Worm (Caenorhabditis elegans) whole organism, L4 larva: Measurements from ENCODE around the gene F55D10.4.

Source experiments
- F10B5.3 ChIP-seq: sonication (generic microtip); optimal IDR thresholded peaks from 2 replicates; lab custom pipeline; 2016; ENCODE audit warnings: mild to moderate bottlenecking, missing genetic modification characterization, missing compliant biosample characterization
- F49E8.2 ChIP-seq: sonication (generic microtip); optimal IDR thresholded peaks from 2 replicates; lab custom pipeline; 2016; ENCODE audit warnings: missing compliant biosample characterization, mild to moderate bottlenecking, missing genetic modification characterization, borderline replicate concordance
- T26A8.4 ChIP-seq: fragments of 200-800 bp; sonication (Bioruptor generic); IDR thresholded peaks from 2 replicates; pipeline ENCODE4 v1.3.6; 2022; ENCODE audit warnings: missing genetic modification characterization, missing compliant biosample characterization
- ZK546.5 ChIP-seq, 2 experiments: sonication (generic microtip); optimal IDR thresholded peaks; 2 replicates each; lab custom pipeline; 2017; ENCODE audit warnings: missing biosample characterization in 2 of 2, missing genetic modification characterization in 2 of 2
- aha-1 ChIP-seq: fragments of 150-350 bp; peaks from one replicate; lab custom pipeline; 2014; ENCODE audit warnings: missing biosample characterization, missing genetic modification characterization
- arid-1 ChIP-seq: fragments of 200-800 bp; sonication (Bioruptor generic); conservative IDR thresholded peaks from 2 replicates; pipeline ENCODE4 v1.3.6; 2022; ENCODE audit warnings: missing genetic modification reagents, missing genetic modification characterization, missing compliant biosample characterization
- attf-4 ChIP-seq: sonication (generic microtip); optimal IDR thresholded peaks from 3 replicates; lab custom pipeline; 2017; ENCODE audit warnings: missing biosample characterization, missing genetic modification characterization
- ceh-20 ChIP-seq: fragments of 200-800 bp; sonication (Bioruptor generic); IDR thresholded peaks from 2 replicates; pipeline ENCODE4 v1.3.6; 2022; ENCODE audit warnings: missing genetic modification reagents, missing genetic modification characterization, missing compliant biosample characterization
- ceh-62 ChIP-seq: sonication (generic microtip); optimal IDR thresholded peaks from 2 replicates; lab custom pipeline; 2017; ENCODE audit warnings: missing biosample characterization, missing genetic modification characterization
- ces-1 ChIP-seq: fragments of 150-350 bp; sonication (generic microtip); optimal IDR thresholded peaks from 4 replicates; lab custom pipeline; 2014; ENCODE audit warnings: missing biosample characterization, missing genetic modification reagents, missing genetic modification characterization
- cey-2 ChIP-seq: sonication (generic microtip); optimal IDR thresholded peaks from 3 replicates; lab custom pipeline; 2017; ENCODE audit warnings: missing genetic modification characterization, mild to moderate bottlenecking, missing compliant biosample characterization, antibody characterized with exemption, borderline replicate concordance; ENCODE audit not compliant: insufficient read depth
- ctbp-1 ChIP-seq: fragments of 200-800 bp; sonication (Bioruptor generic); IDR thresholded peaks from 2 replicates; pipeline ENCODE4 v1.3.6; 2022; ENCODE audit warnings: missing genetic modification reagents, missing genetic modification characterization, missing compliant biosample characterization
- daf-12 ChIP-seq: fragments of 150-350 bp; optimal IDR thresholded peaks from 2 replicates; lab custom pipeline; 2014; ENCODE audit warnings: missing biosample characterization, missing genetic modification reagents, missing genetic modification characterization
- daf-16 ChIP-seq, 3 experiments: sonication (generic microtip); optimal IDR thresholded peaks; 2 replicates each; lab custom pipeline; 2016 to 2017; ENCODE audit warnings: missing genetic modification characterization in 3 of 3, missing genetic modification reagents in 3 of 3, mild to moderate bottlenecking in 2 of 3, missing compliant biosample characterization in 2 of 3, missing biosample characterization in 1 of 3, moderate library complexity in 1 of 3
- dmd-6 ChIP-seq: fragments of 200-800 bp; sonication (Bioruptor generic); IDR thresholded peaks from 2 replicates; pipeline ENCODE4 v1.3.6; 2022; ENCODE audit warnings: missing genetic modification reagents, missing genetic modification characterization, missing compliant biosample characterization
- dpl-1 ChIP-seq: fragments of 150-350 bp; optimal IDR thresholded peaks from 2 replicates; lab custom pipeline; 2014; ENCODE audit warnings: missing biosample characterization, missing genetic modification reagents, missing genetic modification characterization
- egl-27 ChIP-seq: sonication (generic microtip); optimal IDR thresholded peaks from 3 replicates; lab custom pipeline; 2017; ENCODE audit warnings: missing biosample characterization, missing genetic modification reagents, missing genetic modification characterization
- egl-43 ChIP-seq: fragments of 200-800 bp; sonication (Bioruptor generic); IDR thresholded peaks from 2 replicates; pipeline ENCODE4 v1.3.6; 2022; ENCODE audit warnings: missing genetic modification reagents, missing genetic modification characterization, missing compliant biosample characterization
- gei-8 ChIP-seq: fragments of 200-800 bp; sonication (Bioruptor generic); optimal IDR thresholded peaks from 2 replicates; lab custom pipeline; 2018; ENCODE audit warnings: mild to moderate bottlenecking, missing genetic modification characterization, missing compliant biosample characterization
- hlh-11 ChIP-seq: fragments of 200-800 bp; sonication (Bioruptor generic); optimal IDR thresholded peaks from 2 replicates; lab custom pipeline; 2018; ENCODE audit warnings: mild to moderate bottlenecking, missing genetic modification characterization, missing compliant biosample characterization
- hmg-1.1 ChIP-seq: fragments of 200-800 bp; sonication (Bioruptor generic); IDR thresholded peaks from 2 replicates; pipeline ENCODE4 v1.3.6; 2022; ENCODE audit warnings: missing genetic modification reagents, missing genetic modification characterization, missing compliant biosample characterization
- lim-7 ChIP-seq: fragments of 200-800 bp; sonication (Bioruptor generic); IDR thresholded peaks from 2 replicates; pipeline ENCODE4 v1.3.6; 2022; ENCODE audit warnings: missing genetic modification characterization, missing compliant biosample characterization
- lin-13 ChIP-seq: fragments of 150-350 bp; optimal IDR thresholded peaks from 2 replicates; lab custom pipeline; 2014; ENCODE audit warnings: missing biosample characterization, missing genetic modification reagents, missing genetic modification characterization
- lin-29 ChIP-seq: fragments of 200-800 bp; sonication (Bioruptor generic); IDR thresholded peaks from 2 replicates; pipeline ENCODE4 v1.3.6; 2022; ENCODE audit warnings: missing genetic modification reagents, missing genetic modification characterization, missing compliant biosample characterization
- lin-38 ChIP-seq: fragments of 200-800 bp; sonication (Bioruptor generic); IDR thresholded peaks from 2 replicates; pipeline ENCODE4 v1.3.6; 2022; ENCODE audit warnings: missing genetic modification reagents, missing genetic modification characterization, missing compliant biosample characterization
- lsy-2 ChIP-seq, 2 experiments: fragments of 150-350 bp in 1 of 2; sonication (generic microtip) in 1 of 2; optimal IDR thresholded peaks; 2 replicates each; lab custom pipeline; 2014 to 2017; ENCODE audit warnings: missing biosample characterization in 2 of 2, missing genetic modification characterization in 2 of 2
- madf-9 ChIP-seq: fragments of 200-800 bp; sonication (Bioruptor generic); conservative IDR thresholded peaks from 2 replicates; pipeline ENCODE4 v1.3.6; 2022; ENCODE audit warnings: missing genetic modification reagents, missing genetic modification characterization, missing compliant biosample characterization
- mdl-1 ChIP-seq, 2 experiments: fragments of 150-350 bp in 1 of 2; sonication (generic microtip) in 1 of 2; optimal IDR thresholded peaks; 2 replicates each; lab custom pipeline; 2014 to 2017; ENCODE audit warnings: missing biosample characterization in 2 of 2, missing genetic modification characterization in 2 of 2
- mdt-29 ChIP-seq: fragments of 200-800 bp; sonication (Bioruptor generic); IDR thresholded peaks from 2 replicates; pipeline ENCODE4 v1.3.6; 2022; ENCODE audit warnings: missing genetic modification reagents, missing genetic modification characterization, missing compliant biosample characterization
- mep-1 ChIP-seq: fragments of 150-350 bp; sonication (generic microtip); optimal IDR thresholded peaks from 3 replicates; lab custom pipeline; 2014; ENCODE audit warnings: missing biosample characterization, missing genetic modification characterization
- mes-2 ChIP-seq: sonication (generic microtip); optimal IDR thresholded peaks from 2 replicates; lab custom pipeline; 2016; ENCODE audit warnings: missing genotype, mild to moderate bottlenecking, missing genetic modification characterization, missing compliant biosample characterization; ENCODE audit not compliant: poor library complexity, severe bottlenecking
- mxl-3 ChIP-seq: fragments of 200-800 bp; sonication (Bioruptor generic); optimal IDR thresholded peaks from 2 replicates; lab custom pipeline; 2018; ENCODE audit warnings: mild to moderate bottlenecking, missing genetic modification characterization, missing compliant biosample characterization
- nhr-10 ChIP-seq: fragments of 150-350 bp; optimal IDR thresholded peaks from 2 replicates; lab custom pipeline; 2014; ENCODE audit warnings: missing biosample characterization, missing genetic modification characterization
- nhr-11 ChIP-seq: fragments of 150-350 bp; optimal IDR thresholded peaks from 2 replicates; lab custom pipeline; 2014; ENCODE audit warnings: missing biosample characterization, missing genetic modification characterization
- nhr-25 ChIP-seq: sonication (generic microtip); optimal IDR thresholded peaks from 2 replicates; lab custom pipeline; 2017; ENCODE audit warnings: missing genetic modification characterization, mild to moderate bottlenecking, missing compliant biosample characterization, antibody characterized with exemption, moderate library complexity, borderline replicate concordance; ENCODE audit not compliant: insufficient read depth
- nhr-28 ChIP-seq: fragments of 150-350 bp; optimal IDR thresholded peaks from 2 replicates; lab custom pipeline; 2014; ENCODE audit warnings: missing biosample characterization, missing genetic modification characterization
- nhr-41 ChIP-seq: fragments of 200-800 bp; sonication (Bioruptor generic); IDR thresholded peaks from 2 replicates; pipeline ENCODE4 v1.3.6; 2022; ENCODE audit warnings: missing genetic modification reagents, missing genetic modification characterization, missing compliant biosample characterization
- rbr-2 ChIP-seq: sonication (generic microtip); optimal IDR thresholded peaks from 2 replicates; lab custom pipeline; 2016; ENCODE audit warnings: missing genotype, missing genetic modification characterization, missing compliant biosample characterization
- set-16 ChIP-seq: fragments of 200-800 bp; sonication (Bioruptor generic); IDR thresholded peaks from 2 replicates; pipeline ENCODE4 v1.3.6; 2022; ENCODE audit warnings: missing genetic modification reagents, missing genetic modification characterization, missing compliant biosample characterization
- snpc-1.2 ChIP-seq: fragments of 200-800 bp; sonication (Bioruptor generic); IDR thresholded peaks from 2 replicates; pipeline ENCODE4 v1.3.6; 2022; ENCODE audit warnings: missing genetic modification reagents, missing genetic modification characterization, missing compliant biosample characterization
- tag-97 ChIP-seq: fragments of 200-800 bp; sonication (Bioruptor generic); IDR thresholded peaks from 2 replicates; pipeline ENCODE4 v1.3.6; 2022; ENCODE audit warnings: missing genetic modification characterization, missing compliant biosample characterization
- unc-62 ChIP-seq, 3 experiments: fragments of 150-350 bp in 1 of 3; sonication (generic microtip); optimal IDR thresholded peaks in 2 of 3; peaks in 1 of 3; 1 replicate in 1 of 3; 2 replicates in 2 of 3; lab custom pipeline; 2014 to 2017; ENCODE audit warnings: missing biosample characterization in 3 of 3, missing genetic modification characterization in 3 of 3, missing genetic modification reagents in 3 of 3, missing genotype in 1 of 3
- vab-7 ChIP-seq: fragments of 200-800 bp; sonication (Bioruptor generic); IDR thresholded peaks from 2 replicates; pipeline ENCODE4 v1.3.6; 2022; ENCODE audit warnings: missing genetic modification reagents, missing genetic modification characterization, missing compliant biosample characterization
- zip-2 ChIP-seq: fragments of 150-350 bp; optimal IDR thresholded peaks from 2 replicates; lab custom pipeline; 2014; ENCODE audit warnings: missing biosample characterization, missing genetic modification characterization

Gene F55D10.4

ce11 chrX:4700083-4700482 lies 20.4 kb downstream of the F55D10.4 start (continued):
- TF ChIP-seq nhr-25 (no peak), mep-1 (peak; percentile 8), ceh-62 (tag; lab: Kevin White, UChicago) (no peak), snpc-1.2 (no peak), aha-1 (tag; lab: Kevin White, UChicago) (no peak), lin-29 (no peak), gei-8 (GFP tag; lab: Kevin White, UChicago) (no peak), F10B5.3 (tag; lab: Kevin White, UChicago) (no peak), T26A8.4 (GFP tag; lab: Robert Waterston, UW) (no peak), vab-7 (no peak), ZK546.5 (tag; optimal IDR thresholded peaks at IDR 0.05; lab: Kevin White, UChicago) (no peak), egl-43 (GFP tag; lab: Robert Waterston, UW) (no peak), attf-4 (no peak), egl-27 (tag; lab: Kevin White, UChicago) (no peak), mdt-29 (no peak), cey-2 (no peak), dmd-6 (peak; percentile 90)

- TF ChIP-seq snpc-1.2 (no peak), set-16 (GFP tag; lab: Robert Waterston, UW) (peak; percentile 51; the same call in 1 of the 2 replicates), unc-62 (GFP tag; optimal IDR thresholded peaks at IDR 0.05 in 1 of 2; lab: Kevin White, UChicago) (peak in 1 of 2 experiments; percentile 82), unc-62 (tag; optimal IDR thresholded peaks at IDR 0.05; lab: Kevin White, UChicago) (no peak), ctbp-1 (GFP tag; lab: Robert Waterston, UW) (peak; percentile 55; the same call in 1 of the 2 replicates), nhr-11 (tag; lab: Kevin White, UChicago) (peak; percentile 10), zip-2 (tag; lab: Kevin White, UChicago) (no peak), lsy-2 (tag; optimal IDR thresholded peaks at IDR 0.05; lab: Kevin White, UChicago) (peak in 1 of 2 experiments; percentile 54), daf-12 (no peak), mep-1 (peak; percentile 32), cey-2 (no peak), lin-38 (GFP tag; lab: Robert Waterston, UW) (peak; percentile 76), nhr-28 (tag; lab: Kevin White, UChicago) (peak; percentile 5), mdt-29 (0 out of 2 replicates have a peak, but pooled peaks have one; percentile 38), mdl-1 (tag; optimal IDR thresholded peaks at IDR 0.05; lab: Kevin White, UChicago) (peak in 1 of 2 experiments; percentile 35), mes-2 (peak; percentile 50), daf-16 (GFP tag; optimal IDR thresholded peaks at IDR 0.05; lab: Kevin White, UChicago) (no peak), daf-16 (tag; optimal IDR thresholded peaks at IDR 0.05; lab: Kevin White, UChicago) (no peak), rbr-2 (tag; lab: Kevin White, UChicago) (peak; percentile 32), hlh-11 (tag; lab: Kevin White, UChicago) (no peak), hmg-1.1 (GFP tag; lab: Robert Waterston, UW) (peak; percentile 30; the same call in 1 of the 2 replicates), madf-9 (no peak), mxl-3 (peak; percentile 93), ces-1 (GFP tag; lab: Kevin White, UChicago) (no peak), lim-7 (GFP tag; lab: Robert Waterston, UW) (0 out of 2 replicates have a peak, but pooled peaks have one; percentile 39), ceh-20 (GFP tag; lab: Robert Waterston, UW) (0 out of 2 replicates have a peak, but pooled peaks have one; percentile 33), dpl-1 (GFP tag; lab: Kevin White, UChicago) (peak; percentile 7), nhr-10 (no peak), nhr-25 (peak; percentile 3), tag-97 (GFP tag; lab: Robert Waterston, UW) (0 out of 2 replicates have a peak, but pooled peaks have one; percentile 35), lin-13 (GFP tag; lab: Kevin White, UChicago) (peak; percentile 7), nhr-41 (GFP tag; lab: Robert Waterston, UW) (no peak), arid-1 (GFP tag; lab: Robert Waterston, UW) (no peak), F49E8.2 (tag; lab: Kevin White, UChicago) (no peak)
These were observed 20.9 kb downstream of the F55D10.4 start, which contains the start of gene hyl-2 for ce11 chrX:4699411-4700050. Gene hyl-2 (minus strand): TSS chrX:4699461.
